Worm (Caenorhabditis elegans) whole organism, young adult: ENCODE results near the gene cox-17.

Source experiments
- F39B2.1 ChIP-seq: fragments of 200-800 bp; sonication (Bioruptor generic); IDR thresholded peaks from 2 replicates; pipeline ENCODE4 v1.3.6; 2022; ENCODE audit warnings: missing genetic modification reagents, missing genetic modification characterization, missing compliant biosample characterization
- K11D2.4 ChIP-seq: fragments of 200-800 bp; sonication (Bioruptor generic); IDR thresholded peaks from 2 replicates; pipeline ENCODE4 v1.3.6; 2022; ENCODE audit warnings: missing genetic modification reagents, missing genetic modification characterization, missing compliant biosample characterization
- K12H6.12 ChIP-seq: fragments of 200-800 bp; sonication (Bioruptor generic); optimal IDR thresholded peaks from 2 replicates; lab custom pipeline; 2018; ENCODE audit warnings: mild to moderate bottlenecking, missing genetic modification characterization, missing compliant biosample characterization
- ama-1 ChIP-seq, 3 experiments: fragments of 150-350 bp in 1 of 3; sonication (generic microtip) in 2 of 3; optimal IDR thresholded peaks; 2 replicates each; lab custom pipeline; 2014 to 2018; ENCODE audit warnings: missing biosample characterization in 2 of 3, missing genetic modification characterization in 2 of 3, missing genetic modification reagents in 2 of 3
- die-1 ChIP-seq: sonication (generic microtip); optimal IDR thresholded peaks from 2 replicates; lab custom pipeline; 2016; ENCODE audit warnings: missing genotype, mild to moderate bottlenecking, missing genetic modification characterization, missing compliant biosample characterization
- hlh-26 ChIP-seq: fragments of 200-800 bp; sonication (Bioruptor generic); conservative IDR thresholded peaks from 2 replicates; pipeline ENCODE4 v1.3.6; 2022; ENCODE audit warnings: missing genetic modification reagents, missing genetic modification characterization, missing compliant biosample characterization
- pha-4 ChIP-seq: fragments of 150-350 bp; sonication (generic microtip); optimal IDR thresholded peaks from 2 replicates; lab custom pipeline; 2014; ENCODE audit warnings: missing biosample characterization, missing genetic modification reagents, missing genetic modification characterization
- ztf-22 ChIP-seq: fragments of 200-800 bp; sonication (Bioruptor generic); optimal IDR thresholded peaks from 2 replicates; lab custom pipeline; 2018; ENCODE audit warnings: mild to moderate bottlenecking, missing genetic modification characterization, moderate library complexity, missing compliant biosample characterization

DNA sequence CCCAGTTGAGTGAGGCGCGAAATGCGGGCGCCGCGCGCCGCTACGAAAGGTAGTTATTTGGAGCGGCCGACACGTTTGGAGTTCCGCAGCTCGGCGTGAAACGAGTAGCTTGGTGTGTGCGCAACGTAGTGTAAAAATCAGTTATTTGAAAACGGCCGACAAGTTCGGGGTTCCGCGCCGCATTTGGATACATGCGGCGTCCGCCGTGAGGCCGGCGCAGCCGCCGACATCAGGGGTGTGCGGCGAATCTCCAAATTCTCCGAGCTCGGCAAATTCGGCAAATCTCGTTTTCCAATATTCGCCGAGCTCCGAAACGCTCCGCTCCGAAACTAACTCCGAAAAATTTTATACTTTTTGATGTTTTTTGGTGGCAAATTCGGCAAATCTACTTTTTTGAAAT, 32.8 kb upstream of the cox-17 start:
- no peak for TF ChIP-seq F39B2.1 (GFP tag; lab: Robert Waterston, UW)
- TF ChIP-seq ztf-22 (GFP tag; lab: Kevin White, UChicago) = no peak
- TF ChIP-seq pha-4 (tag; lab: Kevin White, UChicago) = no peak
- TF ChIP-seq K11D2.4 (GFP tag; lab: Robert Waterston, UW) = no peak
- no peak for TF ChIP-seq die-1 (tag; lab: Kevin White, UChicago)
- no peak for TF ChIP-seq K12H6.12
- no peak for TF ChIP-seq hlh-26 (GFP tag; lab: Robert Waterston, UW)
- no peak for TF ChIP-seq ama-1 (optimal IDR thresholded peaks at IDR 0.05; lab: Kevin White, UChicago)
- no peak for TF ChIP-seq ama-1 (GFP tag; optimal IDR thresholded peaks at IDR 0.05; lab: Kevin White, UChicago)
